Worm (Caenorhabditis elegans): ENCODE data around the gene T09F5.10.

T09F5.10 gene

ce11 chrV:15190903-15191302 is 11.0 kb downstream of the T09F5.10 start, which contains the start of gene Y75B12B.11 (continued):
- TF ChIP-seq nhr-12 (tag; optimal IDR thresholded peaks at IDR 0.05) (no peak), ceh-16 (tag; optimal IDR thresholded peaks at IDR 0.05) (no peak), ZK546.5 (tag; optimal IDR thresholded peaks at IDR 0.05) (no peak), fkh-2 (tag; optimal IDR thresholded peaks at IDR 0.05) (no peak), pha-4 (tag; optimal IDR thresholded peaks at IDR 0.05) (peak; percentile 74), zag-1 (tag; optimal IDR thresholded peaks at IDR 0.05) (no peak), snpc-4 (tag; optimal IDR thresholded peaks at IDR 0.05) (no peak), ama-1 (optimal IDR thresholded peaks at IDR 0.05) (peak; percentile 94), egl-27 (tag; optimal IDR thresholded peaks at IDR 0.05) (no peak)

ce11 chrV:15191971-15192370 is 12.1 kb downstream of the T09F5.10 start:
- TF ChIP-seq tbx-2 (tag; optimal IDR thresholded peaks at IDR 0.05) (no peak), jun-1 (tag; optimal IDR thresholded peaks at IDR 0.05) (no peak), skn-1 (tag; optimal IDR thresholded peaks at IDR 0.05) (no peak), nhr-67 (tag; optimal IDR thresholded peaks at IDR 0.05) (no peak), hmg-11 (tag; optimal IDR thresholded peaks at IDR 0.05) (no peak), snpc-4 (tag; optimal IDR thresholded peaks at IDR 0.05) (no peak), unc-39 (tag; optimal IDR thresholded peaks at IDR 0.05) (no peak), nfya-1 (tag; optimal IDR thresholded peaks at IDR 0.05; ENCODE audit: insufficient read depth) (no peak), mml-1 (tag; optimal IDR thresholded peaks at IDR 0.05) (no peak), ceh-9 (tag; optimal IDR thresholded peaks at IDR 0.05) (no peak), nhr-28 (tag; optimal IDR thresholded peaks at IDR 0.05) (no peak), fkh-2 (tag; optimal IDR thresholded peaks at IDR 0.05) (no peak), elt-1 (tag; optimal IDR thresholded peaks at IDR 0.05) (no peak), fkh-10 (GFP tag; optimal IDR thresholded peaks at IDR 0.05) (no peak), fos-1 (tag; optimal IDR thresholded peaks at IDR 0.05) (no peak), nhr-77 (tag; optimal IDR thresholded peaks at IDR 0.05) (no peak), nhr-43 (tag; optimal IDR thresholded peaks at IDR 0.05; ENCODE audit: poor library complexity, severe bottlenecking) (no peak)

- peak; percentile 44 for TF ChIP-seq pha-4 (tag; optimal IDR thresholded peaks at IDR 0.05)
- TF ChIP-seq pqm-1 (tag; optimal IDR thresholded peaks at IDR 0.05) = peak; percentile 78
- TF ChIP-seq jun-1 (tag; optimal IDR thresholded peaks at IDR 0.05) = peak; percentile 47
- peak; percentile 82 for TF ChIP-seq elt-2 (tag; optimal IDR thresholded peaks at IDR 0.05)
- TF ChIP-seq ztf-11 (tag; optimal IDR thresholded peaks at IDR 0.05) = no peak
- no peak for TF ChIP-seq lin-15B (tag; optimal IDR thresholded peaks at IDR 0.05)
Measured at ce11 chrV:15192377-15192776, 12.5 kb downstream of the T09F5.10 start, which contains the start of gene plc-2. plc-2 (plus strand) TSS chrV:15192572.

- TF ChIP-seq egl-5 (tag; optimal IDR thresholded peaks at IDR 0.05) (no peak), nhr-237 (tag; optimal IDR thresholded peaks at IDR 0.05) (no peak), lin-39 (tag; optimal IDR thresholded peaks at IDR 0.05) (no peak), elt-3 (tag; optimal IDR thresholded peaks at IDR 0.05) (no peak), ceh-16 (tag; optimal IDR thresholded peaks at IDR 0.05) (no peak)
Measured at ce11 chrV:15193909-15194308, 14.1 kb downstream of the T09F5.10 start, which contains the start of gene Y75B12B.13. Y75B12B.13 (minus strand) TSS chrV:15194009.

- TF ChIP-seq elt-2 (tag; optimal IDR thresholded peaks at IDR 0.05) (peak; percentile 1), sea-2 (GFP tag; optimal IDR thresholded peaks at IDR 0.05) (no peak)
Measured at ce11 chrV:15197955-15198354, 18.1 kb downstream of the T09F5.10 start, which contains the start of gene srw-1. srw-1 (plus strand) TSS chrV:15198255.

ce11 chrV:15199768-15200167 is 19.9 kb downstream of the T09F5.10 start, which contains the start of gene Y75B12B.10:
Y75B12B.10 (plus strand) TSS chrV:15200068.
- TF ChIP-seq fos-1 (tag; optimal IDR thresholded peaks at IDR 0.05) (no peak), ama-1 (optimal IDR thresholded peaks at IDR 0.05) (no peak)
